Worm (Caenorhabditis elegans) whole organism, late embryonic: ENCODE data around the gene F19F10.11.

Source experiments
- C08G9.2 ChIP-seq: sonication (generic microtip); optimal IDR thresholded peaks from 2 replicates; lab custom pipeline; 2016; ENCODE audit warnings: mild to moderate bottlenecking, missing genetic modification characterization, moderate library complexity, missing compliant biosample characterization
- K02D7.2 ChIP-seq: sonication (generic microtip); optimal IDR thresholded peaks from 2 replicates; lab custom pipeline; 2017; ENCODE audit warnings: mild to moderate bottlenecking, missing genetic modification characterization, missing compliant biosample characterization
- T23F11.4 ChIP-seq: fragments of 200-800 bp; sonication (Bioruptor generic); optimal IDR thresholded peaks from 2 replicates; lab custom pipeline; 2018; ENCODE audit warnings: mild to moderate bottlenecking, missing genetic modification characterization, missing compliant biosample characterization
- ama-1 ChIP-seq: fragments of 150-350 bp; optimal IDR thresholded peaks from 2 replicates; lab custom pipeline; 2014
- ceh-14 ChIP-seq: sonication (generic microtip); optimal IDR thresholded peaks from 2 replicates; lab custom pipeline; 2016; ENCODE audit warnings: missing genotype, missing genetic modification characterization, missing compliant biosample characterization
- ceh-18 ChIP-seq: sonication (generic microtip); optimal IDR thresholded peaks from 2 replicates; lab custom pipeline; 2016; ENCODE audit warnings: missing genetic modification characterization, missing compliant biosample characterization
- ceh-19 ChIP-seq: fragments of 200-800 bp; sonication (Bioruptor generic); optimal IDR thresholded peaks from 2 replicates; lab custom pipeline; 2018; ENCODE audit warnings: mild to moderate bottlenecking, missing genetic modification characterization, missing compliant biosample characterization
- ceh-2 ChIP-seq: sonication (generic microtip); optimal IDR thresholded peaks from 2 replicates; lab custom pipeline; 2016; ENCODE audit warnings: missing genotype, missing genetic modification characterization, missing compliant biosample characterization
- ceh-22 ChIP-seq: sonication (generic microtip); optimal IDR thresholded peaks from 2 replicates; lab custom pipeline; 2017; ENCODE audit warnings: missing biosample characterization, missing genetic modification characterization
- ceh-48 ChIP-seq: sonication (generic microtip); optimal IDR thresholded peaks from 2 replicates; lab custom pipeline; 2016; ENCODE audit warnings: missing genetic modification characterization, inconsistent platforms, missing compliant biosample characterization
- ceh-6 ChIP-seq: fragments of 200-800 bp; sonication (Bioruptor generic); optimal IDR thresholded peaks from 2 replicates; lab custom pipeline; 2018; ENCODE audit warnings: mild to moderate bottlenecking, missing genetic modification characterization, missing compliant biosample characterization
- dmd-4 ChIP-seq: sonication (generic microtip); optimal IDR thresholded peaks from 2 replicates; lab custom pipeline; 2016; ENCODE audit warnings: borderline replicate concordance, missing genetic modification characterization, missing compliant biosample characterization
- elt-2 ChIP-seq: sonication (generic microtip); optimal IDR thresholded peaks from 2 replicates; lab custom pipeline; 2016; ENCODE audit warnings: missing genetic modification reagents, missing genetic modification characterization, missing compliant biosample characterization
- elt-4 ChIP-seq: sonication (generic microtip); optimal IDR thresholded peaks from 2 replicates; lab custom pipeline; 2016; ENCODE audit warnings: missing genetic modification characterization, missing compliant biosample characterization
- eyg-1 ChIP-seq: sonication (generic microtip); optimal IDR thresholded peaks from 2 replicates; lab custom pipeline; 2016; ENCODE audit warnings: missing genotype, missing genetic modification characterization, missing compliant biosample characterization
- fax-1 ChIP-seq: sonication (generic microtip); optimal IDR thresholded peaks from 2 replicates; lab custom pipeline; 2016; ENCODE audit warnings: missing genotype, missing genetic modification characterization, missing compliant biosample characterization
- fkh-10 ChIP-seq: fragments of 150-350 bp; optimal IDR thresholded peaks from 2 replicates; lab custom pipeline; 2014; ENCODE audit warnings: missing biosample characterization, missing genetic modification reagents, missing genetic modification characterization
- fkh-6 ChIP-seq: sonication (generic microtip); optimal IDR thresholded peaks from 2 replicates; lab custom pipeline; 2016; ENCODE audit warnings: missing genetic modification characterization, missing compliant biosample characterization
- hlh-13 ChIP-seq: fragments of 200-800 bp; sonication (Bioruptor generic); optimal IDR thresholded peaks from 2 replicates; lab custom pipeline; 2018; ENCODE audit warnings: mild to moderate bottlenecking, missing genetic modification characterization, missing compliant biosample characterization
- hlh-6 ChIP-seq: sonication (generic microtip); optimal IDR thresholded peaks from 2 replicates; lab custom pipeline; 2016; ENCODE audit warnings: missing genotype, missing genetic modification characterization, missing compliant biosample characterization
- hlh-8 ChIP-seq: sonication (generic microtip); optimal IDR thresholded peaks from 2 replicates; lab custom pipeline; 2016; ENCODE audit warnings: missing genotype, missing genetic modification characterization, missing compliant biosample characterization
- lim-6 ChIP-seq: sonication (generic microtip); optimal IDR thresholded peaks from 2 replicates; lab custom pipeline; 2016; ENCODE audit warnings: missing genetic modification characterization, missing compliant biosample characterization
- lin-11 ChIP-seq: fragments of 200-800 bp; sonication (Bioruptor generic); optimal IDR thresholded peaks from 2 replicates; lab custom pipeline; 2018; ENCODE audit warnings: mild to moderate bottlenecking, missing genetic modification characterization, missing compliant biosample characterization
- madf-2 ChIP-seq: sonication (generic microtip); optimal IDR thresholded peaks from 2 replicates; lab custom pipeline; 2017; ENCODE audit warnings: missing genetic modification characterization, missing compliant biosample characterization
- nfya-1 ChIP-seq: sonication (generic microtip); optimal IDR thresholded peaks from 2 replicates; lab custom pipeline; 2017; ENCODE audit warnings: missing genetic modification characterization, mild to moderate bottlenecking, missing compliant biosample characterization, antibody characterized with exemption, moderate library complexity
- nhr-11 ChIP-seq: fragments of 150-350 bp; optimal IDR thresholded peaks from 2 replicates; lab custom pipeline; 2014; ENCODE audit warnings: missing biosample characterization, missing genetic modification characterization
- nhr-232 ChIP-seq: sonication (generic microtip); optimal IDR thresholded peaks from 2 replicates; lab custom pipeline; 2016; ENCODE audit warnings: missing genetic modification characterization, missing compliant biosample characterization
- odd-2 ChIP-seq: sonication (generic microtip); optimal IDR thresholded peaks from 2 replicates; lab custom pipeline; 2017; ENCODE audit warnings: antibody characterized with exemption, mild to moderate bottlenecking, missing genetic modification characterization, missing compliant biosample characterization
- pag-3 ChIP-seq: sonication (generic microtip); optimal IDR thresholded peaks from 2 replicates; lab custom pipeline; 2016; ENCODE audit warnings: missing compliant biosample characterization, missing genetic modification characterization, borderline replicate concordance
- pax-1 ChIP-seq: fragments of 150-350 bp; optimal IDR thresholded peaks from 2 replicates; lab custom pipeline; 2014; ENCODE audit warnings: missing biosample characterization, missing genetic modification characterization
- pqm-1 ChIP-seq: sonication (generic microtip); optimal IDR thresholded peaks from 2 replicates; lab custom pipeline; 2016; ENCODE audit warnings: missing genetic modification characterization, missing compliant biosample characterization
- ref-2 ChIP-seq: sonication (generic microtip); optimal IDR thresholded peaks from 2 replicates; lab custom pipeline; 2016; ENCODE audit warnings: missing genetic modification characterization, missing compliant biosample characterization
- sox-2 ChIP-seq: fragments of 200-800 bp; sonication (Bioruptor generic); IDR thresholded peaks from 2 replicates; pipeline ENCODE4 v1.3.6; 2022; ENCODE audit warnings: missing genetic modification reagents, missing genetic modification characterization, missing compliant biosample characterization
- sox-4 ChIP-seq: sonication (generic microtip); optimal IDR thresholded peaks from 2 replicates; lab custom pipeline; 2017; ENCODE audit warnings: mild to moderate bottlenecking, missing genetic modification characterization, inconsistent platforms, missing compliant biosample characterization
- syd-9 ChIP-seq: sonication (generic microtip); optimal IDR thresholded peaks from 2 replicates; lab custom pipeline; 2016; ENCODE audit warnings: mild to moderate bottlenecking, missing genetic modification characterization, moderate library complexity, missing compliant biosample characterization
- tbx-2 ChIP-seq: sonication (generic microtip); optimal IDR thresholded peaks from 2 replicates; lab custom pipeline; 2016; ENCODE audit warnings: missing genetic modification characterization, missing compliant biosample characterization
- unc-42 ChIP-seq: sonication (generic microtip); optimal IDR thresholded peaks from 2 replicates; lab custom pipeline; 2016; ENCODE audit warnings: missing genotype, missing genetic modification characterization, missing compliant biosample characterization
- unc-55 ChIP-seq: sonication (generic microtip); optimal IDR thresholded peaks from 2 replicates; lab custom pipeline; 2017; ENCODE audit warnings: missing biosample characterization, missing genetic modification reagents, missing genetic modification characterization
- ztf-16 ChIP-seq: sonication (generic microtip); optimal IDR thresholded peaks from 2 replicates; lab custom pipeline; 2017; ENCODE audit warnings: missing genetic modification characterization, missing compliant biosample characterization

Gene F19F10.11

DNA sequence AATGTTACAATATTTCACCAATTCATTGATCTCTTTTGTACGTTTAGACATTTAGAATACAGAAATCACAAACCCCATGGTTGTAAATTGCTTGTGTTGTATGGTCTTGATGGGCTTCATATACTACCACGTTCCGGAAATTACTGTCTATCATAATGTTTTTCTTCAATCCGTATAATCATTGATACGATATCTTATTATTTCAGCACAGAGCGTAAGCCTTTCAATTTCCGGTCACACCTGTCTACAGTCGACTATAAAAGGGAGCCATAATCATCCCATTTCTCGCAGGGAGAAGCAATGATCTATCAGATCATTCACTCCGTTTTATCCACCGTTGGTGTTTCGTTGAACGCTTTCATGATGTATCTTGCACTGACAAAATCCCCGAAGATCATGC is 42.0 kb upstream of the F19F10.11 start, which contains the start of gene srd-30:
Gene srd-30 (plus strand): TSS at position 301 of the 400 bp plus-strand sequence.
- TF ChIP-seq dmd-4 (tag; lab: Kevin White, UChicago) = no peak
- TF ChIP-seq madf-2 = no peak
- TF ChIP-seq hlh-6 (tag; lab: Kevin White, UChicago) = no peak
- no peak for TF ChIP-seq ceh-19 (GFP tag; lab: Kevin White, UChicago)
- TF ChIP-seq ceh-22 (tag; lab: Kevin White, UChicago) = no peak
- TF ChIP-seq K02D7.2 = no peak
- TF ChIP-seq ceh-48 = no peak
- TF ChIP-seq ref-2 = no peak
- TF ChIP-seq nhr-11 (tag; lab: Kevin White, UChicago) = no peak
- TF ChIP-seq unc-55 (GFP tag; lab: Kevin White, UChicago) = no peak
- no peak for TF ChIP-seq lin-11 (tag; lab: Kevin White, UChicago)

DNA sequence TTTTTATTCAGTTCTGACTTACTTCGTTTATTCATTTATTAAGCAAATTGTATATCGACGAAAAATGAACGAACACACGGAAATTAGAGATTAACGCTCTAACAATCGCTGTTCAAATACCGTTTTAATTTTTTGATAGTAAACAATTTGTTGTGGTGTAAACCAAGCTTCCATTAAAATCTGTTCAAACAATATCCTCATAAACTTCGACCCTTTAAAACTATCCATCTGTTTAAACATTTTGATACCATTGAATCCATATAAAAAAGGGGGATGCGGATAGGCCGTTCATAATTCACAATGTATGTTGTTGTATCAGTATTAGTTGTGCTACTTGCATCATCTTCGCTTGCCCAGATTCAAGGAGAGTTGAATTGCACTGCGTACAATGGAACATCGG is 39.0 kb upstream of the F19F10.11 start, which contains the start of gene F07C4.6:
Gene F07C4.6 (plus strand): TSS at position 301 of the 400 bp plus-strand sequence.
- TF ChIP-seq sox-4 (tag; lab: Kevin White, UChicago) = no peak
- no peak for TF ChIP-seq pax-1 (tag; lab: Kevin White, UChicago)
- TF ChIP-seq ceh-2 (tag; lab: Kevin White, UChicago) = no peak

- no peak for TF ChIP-seq K02D7.2
- no peak for TF ChIP-seq ceh-48
- TF ChIP-seq madf-2 = no peak
- no peak for TF ChIP-seq nhr-11 (tag; lab: Kevin White, UChicago)
- TF ChIP-seq C08G9.2 (tag; lab: Kevin White, UChicago) = no peak
- no peak for TF ChIP-seq lin-11 (tag; lab: Kevin White, UChicago)
- no peak for TF ChIP-seq ceh-19 (GFP tag; lab: Kevin White, UChicago)
- TF ChIP-seq pqm-1 (tag; lab: Kevin White, UChicago) = no peak
- TF ChIP-seq syd-9 (tag; lab: Kevin White, UChicago) = no peak
- no peak for TF ChIP-seq pag-3 (tag; lab: Kevin White, UChicago)
- no peak for TF ChIP-seq fkh-6
Observed at ce11 chrV:7624652-7625051, 37.1 kb upstream of the F19F10.11 start, which contains the start of gene grsp-4. grsp-4 (plus strand) TSS chrV:7624952.

DNA sequence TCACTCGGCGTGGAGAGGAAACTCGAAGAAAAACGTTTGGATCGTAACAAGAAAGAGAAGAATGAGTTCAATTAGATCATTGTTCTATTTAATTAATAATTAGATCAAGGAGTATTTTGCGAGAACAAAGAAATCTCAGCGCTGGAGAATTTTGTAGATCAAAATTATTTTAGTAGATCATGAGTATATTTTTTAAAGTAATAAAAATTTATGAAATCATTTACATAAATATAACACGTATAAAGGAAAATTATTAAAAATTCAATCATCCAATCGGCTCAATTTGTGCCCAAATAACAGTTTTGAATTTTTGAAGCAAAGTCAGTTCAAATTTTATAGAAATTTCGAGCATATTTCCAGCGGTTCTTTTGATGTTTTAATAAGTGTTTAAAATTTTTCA is 36.6 kb upstream of the F19F10.11 start, which contains the start of gene C50E3.13:
Gene C50E3.13 (minus strand): TSS at position 101 of the 400 bp plus-strand sequence.
- TF ChIP-seq lim-6 (tag; lab: Kevin White, UChicago) (no peak), lin-11 (tag; lab: Kevin White, UChicago) (no peak), ceh-14 (no peak), ztf-16 (tag; lab: Kevin White, UChicago) (no peak), nhr-11 (tag; lab: Kevin White, UChicago) (no peak), ama-1 (lab: Kevin White, UChicago) (no peak), odd-2 (tag; lab: Kevin White, UChicago) (no peak), unc-42 (tag; lab: Kevin White, UChicago) (no peak), T23F11.4 (GFP tag; lab: Kevin White, UChicago) (no peak), syd-9 (tag; lab: Kevin White, UChicago) (no peak), hlh-6 (tag; lab: Kevin White, UChicago) (no peak), fax-1 (tag; lab: Kevin White, UChicago) (no peak), nhr-232 (tag; lab: Kevin White, UChicago) (no peak), madf-2 (no peak)
- TF ChIP-seq, all 69 proteins: peak for 0

- TF ChIP-seq ceh-22 (tag; lab: Kevin White, UChicago) (no peak), sox-2 (GFP tag; lab: Robert Waterston, UW) (no peak), lim-6 (tag; lab: Kevin White, UChicago) (no peak), elt-4 (tag; lab: Kevin White, UChicago) (no peak)
Observed at ce11 chrV:7622011-7622465, 34.5 kb upstream of the F19F10.11 start, which contains the start of gene C50E3.12. C50E3.12 (minus strand) TSS chrV:7622061.

DNA sequence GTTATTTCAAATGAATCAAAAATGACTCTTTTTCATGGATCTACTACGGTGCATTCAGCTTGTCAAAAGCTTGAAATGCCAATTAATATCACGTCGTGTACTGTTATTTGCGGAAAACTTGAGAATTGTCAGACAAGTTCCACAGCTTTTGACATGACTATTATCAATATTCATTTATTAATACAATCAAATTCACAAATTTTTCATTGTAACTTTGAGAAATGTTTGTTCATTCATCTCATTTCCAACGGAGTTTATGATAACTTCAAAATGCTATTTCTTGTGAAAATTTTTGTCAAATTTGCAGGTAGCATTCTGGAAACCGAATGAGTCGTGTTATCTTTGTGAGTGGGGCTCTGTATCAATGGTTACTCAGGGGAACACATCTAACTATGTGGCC is 30.6 kb upstream of the F19F10.11 start, which contains the start of gene C50E3.15:
Gene C50E3.15 (plus strand): TSS at position 301 of the 400 bp plus-strand sequence.
- TF ChIP-seq elt-2 (tag; lab: Kevin White, UChicago) (no peak), ceh-19 (GFP tag; lab: Kevin White, UChicago) (no peak), ztf-16 (tag; lab: Kevin White, UChicago) (no peak), hlh-8 (tag; lab: Kevin White, UChicago) (no peak), tbx-2 (tag; lab: Kevin White, UChicago) (no peak), fkh-10 (GFP tag; lab: Kevin White, UChicago) (no peak), sox-4 (tag; lab: Kevin White, UChicago) (no peak), eyg-1 (tag; lab: Kevin White, UChicago) (no peak), ceh-6 (no peak), ceh-2 (tag; lab: Kevin White, UChicago) (no peak), hlh-13 (GFP tag; lab: Kevin White, UChicago) (no peak), sox-2 (GFP tag; lab: Robert Waterston, UW) (no peak), nfya-1 (tag; lab: Kevin White, UChicago) (no peak), fax-1 (tag; lab: Kevin White, UChicago) (no peak), unc-42 (tag; lab: Kevin White, UChicago) (no peak), ceh-18 (no peak), lim-6 (tag; lab: Kevin White, UChicago) (no peak)
